Worm (Caenorhabditis elegans): ENCODE measurements around the gene C18B2.5.

DNA sequence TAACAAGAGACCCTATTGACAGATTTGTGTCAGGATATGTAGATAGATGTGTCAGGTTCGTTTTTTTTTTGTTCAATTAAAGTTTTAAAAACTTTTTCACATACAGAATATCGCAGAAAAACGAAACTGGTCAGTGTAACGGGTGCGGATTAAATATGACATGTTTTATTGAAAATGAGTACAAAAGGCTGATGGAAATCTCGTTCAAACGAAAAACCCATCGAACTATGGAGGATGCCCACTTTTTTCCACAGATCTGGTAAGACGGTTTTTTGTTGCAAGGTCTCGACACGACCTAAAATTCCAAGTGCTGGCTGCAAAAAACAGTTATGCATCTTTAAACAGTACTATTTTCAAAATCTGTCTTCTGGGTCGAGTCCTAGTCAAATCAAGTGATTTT lies 19.2 kb upstream of the C18B2.5 start:
- TF ChIP-seq ama-1 (optimal IDR thresholded peaks at IDR 0.05) (no peak), pqm-1 (tag; optimal IDR thresholded peaks at IDR 0.05) (no peak), fos-1 (tag; optimal IDR thresholded peaks at IDR 0.05) (no peak), fkh-10 (GFP tag; optimal IDR thresholded peaks at IDR 0.05) (no peak), eor-1 (tag; optimal IDR thresholded peaks at IDR 0.05) (no peak), jun-1 (tag; optimal IDR thresholded peaks at IDR 0.05) (no peak), nhr-28 (tag; optimal IDR thresholded peaks at IDR 0.05) (no peak), snpc-4 (tag; optimal IDR thresholded peaks at IDR 0.05) (no peak)
